Worm (Caenorhabditis elegans) whole organism, L1 larva: Measurements from ENCODE around the gene utp-20.

Experiments
- C04F5.9 ChIP-seq: sonication (generic microtip); optimal IDR thresholded peaks from 2 replicates; lab custom pipeline; 2016; ENCODE audit warnings: missing genetic modification characterization, missing compliant biosample characterization
- C16A3.4 ChIP-seq: fragments of 150-350 bp; optimal IDR thresholded peaks from 2 replicates; lab custom pipeline; 2014; ENCODE audit warnings: missing biosample characterization, missing genetic modification characterization
- C34B4.2 ChIP-seq: sonication (generic microtip); optimal IDR thresholded peaks from 2 replicates; lab custom pipeline; 2017; ENCODE audit warnings: mild to moderate bottlenecking, missing genetic modification characterization, missing compliant biosample characterization
- alr-1 ChIP-seq: fragments of 200-800 bp; sonication (Bioruptor generic); optimal IDR thresholded peaks from 2 replicates; lab custom pipeline; 2018; ENCODE audit warnings: borderline replicate concordance, mild to moderate bottlenecking, missing genetic modification characterization, missing compliant biosample characterization
- ama-1 ChIP-seq: fragments of 150-350 bp; optimal IDR thresholded peaks from 2 replicates; lab custom pipeline; 2014
- ceh-63 ChIP-seq: fragments of 200-800 bp; sonication (Bioruptor generic); optimal IDR thresholded peaks from 2 replicates; lab custom pipeline; 2018; ENCODE audit warnings: mild to moderate bottlenecking, missing genetic modification characterization, missing compliant biosample characterization
- ceh-82 ChIP-seq, 3 experiments: fragments of 150-350 bp in 1 of 3; sonication (generic microtip) in 2 of 3; optimal IDR thresholded peaks; 2 replicates each; lab custom pipeline; 2014 to 2017; ENCODE audit warnings: missing biosample characterization in 3 of 3, missing genetic modification characterization in 3 of 3
- ces-1 ChIP-seq: fragments of 150-350 bp; optimal IDR thresholded peaks from 2 replicates; lab custom pipeline; 2014; ENCODE audit warnings: missing biosample characterization, missing genetic modification reagents, missing genetic modification characterization
- dpl-1 ChIP-seq, 3 experiments: fragments of 150-350 bp in 2 of 3; sonication (generic microtip) in 1 of 3; optimal IDR thresholded peaks; 2 replicates each; lab custom pipeline; 2014 to 2017; ENCODE audit warnings: missing biosample characterization in 3 of 3, missing genetic modification characterization in 3 of 3, missing genetic modification reagents in 3 of 3
- efl-1 ChIP-seq, 4 experiments: fragments of 150-350 bp; optimal IDR thresholded peaks in 3 of 4; peaks in 1 of 4; 1 replicate in 1 of 4; 2 replicates in 3 of 4; lab custom pipeline; 2014; ENCODE audit warnings: missing biosample characterization in 2 of 4, missing genetic modification characterization in 2 of 4, missing genetic modification reagents in 2 of 4
- egl-13 ChIP-seq: sonication (generic microtip); optimal IDR thresholded peaks from 2 replicates; lab custom pipeline; 2016; ENCODE audit warnings: missing genotype, missing genetic modification reagents, missing genetic modification characterization, missing compliant biosample characterization
- egl-27 ChIP-seq, 2 experiments: fragments of 150-350 bp in 1 of 2; sonication (generic microtip); optimal IDR thresholded peaks; 3 replicates each; lab custom pipeline; 2017 to 2018; ENCODE audit warnings: missing biosample characterization in 2 of 2, missing genetic modification characterization in 2 of 2, missing genetic modification reagents in 2 of 2
- elt-3 ChIP-seq, 6 experiments: fragments of 150-350 bp in 1 of 6; sonication (generic microtip); optimal IDR thresholded peaks; 2 replicates each; lab custom pipeline; 2017 to 2018; ENCODE audit warnings: missing biosample characterization in 6 of 6, missing genetic modification characterization in 6 of 6, inconsistent platforms in 1 of 6
- fkh-4 ChIP-seq: sonication (generic microtip); optimal IDR thresholded peaks from 2 replicates; lab custom pipeline; 2016; ENCODE audit warnings: missing compliant biosample characterization, missing genetic modification characterization, borderline replicate concordance
- fkh-8 ChIP-seq: sonication (generic microtip); optimal IDR thresholded peaks from 2 replicates; lab custom pipeline; 2016; ENCODE audit warnings: mild to moderate bottlenecking, missing genetic modification characterization, missing compliant biosample characterization
- grh-1 ChIP-seq: fragments of 200-800 bp; sonication (Bioruptor generic); IDR thresholded peaks from 2 replicates; pipeline ENCODE4 v1.3.6; 2022; ENCODE audit warnings: missing genetic modification reagents, missing genetic modification characterization, missing compliant biosample characterization
- hlh-4 ChIP-seq: sonication (generic microtip); optimal IDR thresholded peaks from 2 replicates; lab custom pipeline; 2016; ENCODE audit warnings: mild to moderate bottlenecking, missing genetic modification characterization, missing compliant biosample characterization
- hpl-2 ChIP-seq: fragments of 150-350 bp; optimal IDR thresholded peaks from 2 replicates; lab custom pipeline; 2014; ENCODE audit warnings: missing biosample characterization, missing genetic modification reagents, missing genetic modification characterization
- irx-1 ChIP-seq: sonication (generic microtip); optimal IDR thresholded peaks from 2 replicates; lab custom pipeline; 2016; ENCODE audit warnings: missing genetic modification characterization, missing compliant biosample characterization
- isw-1 ChIP-seq: fragments of 200-800 bp; sonication (Bioruptor generic); IDR thresholded peaks from 2 replicates; pipeline ENCODE4 v1.3.6; 2022; ENCODE audit warnings: missing genetic modification characterization, missing compliant biosample characterization
- lin-13 ChIP-seq: fragments of 150-350 bp; optimal IDR thresholded peaks from 2 replicates; lab custom pipeline; 2014; ENCODE audit warnings: missing biosample characterization, missing genetic modification reagents, missing genetic modification characterization
- lin-14 ChIP-seq: fragments of 200-800 bp; sonication (Bioruptor generic); optimal IDR thresholded peaks from 2 replicates; lab custom pipeline; 2018; ENCODE audit warnings: mild to moderate bottlenecking, missing genetic modification characterization, moderate library complexity, missing compliant biosample characterization
- lin-35 ChIP-seq, 2 experiments: fragments of 150-350 bp; optimal IDR thresholded peaks; 2 replicates each; lab custom pipeline; 2014; ENCODE audit warnings: missing biosample characterization in 2 of 2, missing genetic modification characterization in 2 of 2, missing genetic modification reagents in 2 of 2
- lir-3 ChIP-seq: sonication (generic microtip); optimal IDR thresholded peaks from 2 replicates; lab custom pipeline; 2016; ENCODE audit warnings: mild to moderate bottlenecking, missing genetic modification characterization, moderate library complexity, missing compliant biosample characterization; ENCODE audit not compliant: poor library complexity
- mab-9 ChIP-seq: fragments of 200-800 bp; sonication (Bioruptor generic); IDR thresholded peaks from 2 replicates; pipeline ENCODE4 v1.3.6; 2022; ENCODE audit warnings: missing genetic modification reagents, missing genetic modification characterization, missing compliant biosample characterization
- mef-2 ChIP-seq: fragments of 150-350 bp; optimal IDR thresholded peaks from 2 replicates; lab custom pipeline; 2014; ENCODE audit warnings: missing biosample characterization, missing genetic modification characterization
- nhr-12 ChIP-seq: sonication (generic microtip); optimal IDR thresholded peaks from 2 replicates; lab custom pipeline; 2017; ENCODE audit warnings: missing biosample characterization, missing genetic modification characterization
- nhr-47 ChIP-seq: sonication (generic microtip); optimal IDR thresholded peaks from 2 replicates; lab custom pipeline; 2016; ENCODE audit warnings: mild to moderate bottlenecking, missing genetic modification characterization, moderate library complexity, missing compliant biosample characterization
- nhr-76 ChIP-seq: sonication (generic microtip); optimal IDR thresholded peaks from 2 replicates; lab custom pipeline; 2017; ENCODE audit warnings: missing biosample characterization, missing genetic modification characterization
- pag-3 ChIP-seq: sonication (generic microtip); optimal IDR thresholded peaks from 2 replicates; lab custom pipeline; 2017; ENCODE audit warnings: missing genetic modification characterization, mild to moderate bottlenecking, missing compliant biosample characterization, antibody characterized with exemption, borderline replicate concordance; ENCODE audit not compliant: insufficient read depth
- pax-3 ChIP-seq: fragments of 200-800 bp; sonication (Bioruptor generic); optimal IDR thresholded peaks from 2 replicates; lab custom pipeline; 2018; ENCODE audit warnings: mild to moderate bottlenecking, missing genetic modification characterization, moderate library complexity, missing compliant biosample characterization
- swsn-7 ChIP-seq: sonication (generic microtip); optimal IDR thresholded peaks from 2 replicates; lab custom pipeline; 2016; ENCODE audit warnings: missing genetic modification characterization, missing compliant biosample characterization
- tbx-2 ChIP-seq: sonication (generic microtip); optimal IDR thresholded peaks from 2 replicates; lab custom pipeline; 2016; ENCODE audit warnings: missing genetic modification characterization, missing compliant biosample characterization
- unc-62 ChIP-seq: fragments of 150-350 bp; optimal IDR thresholded peaks from 2 replicates; lab custom pipeline; 2014; ENCODE audit warnings: missing biosample characterization, missing genetic modification reagents, missing genetic modification characterization
- unc-86 ChIP-seq: sonication (generic microtip); optimal IDR thresholded peaks from 2 replicates; lab custom pipeline; 2016; ENCODE audit warnings: missing genetic modification characterization, missing compliant biosample characterization
- unc-98 ChIP-seq: fragments of 200-800 bp; sonication (Bioruptor generic); IDR thresholded peaks from 2 replicates; pipeline ENCODE4 v1.3.6; 2022; ENCODE audit warnings: missing genetic modification characterization, missing compliant biosample characterization
- vab-15 ChIP-seq: sonication (generic microtip); optimal IDR thresholded peaks from 2 replicates; lab custom pipeline; 2017; ENCODE audit warnings: missing genotype, mild to moderate bottlenecking, missing genetic modification characterization, missing compliant biosample characterization
- zag-1 ChIP-seq: fragments of 150-350 bp; optimal IDR thresholded peaks from 2 replicates; lab custom pipeline; 2014; ENCODE audit warnings: missing biosample characterization, missing genetic modification characterization

Gene utp-20

ce11 chrII:6544842-6545410 lies 8.8 kb downstream of the utp-20 start, which contains the start of gene lron-15:
Gene lron-15, minus strand, starts transcription at chrII:6544892.
- no peak for TF ChIP-seq swsn-7
- TF ChIP-seq pag-3 (tag; lab: Kevin White, UChicago), result no peak
- TF ChIP-seq nhr-47 (tag; lab: Kevin White, UChicago), result no peak
- TF ChIP-seq ceh-63 (GFP tag; lab: Kevin White, UChicago), result no peak
- no peak for TF ChIP-seq tbx-2 (tag; lab: Kevin White, UChicago)
- TF ChIP-seq lin-14 (GFP tag; lab: Kevin White, UChicago), result peak; percentile 19

ce11 chrII:6554677-6555076 lies 18.5 kb downstream of the utp-20 start, which contains the start of gene wrn-1:
Gene wrn-1, plus strand, starts transcription at chrII:6554977.
- no peak for TF ChIP-seq lir-3 (tag; lab: Kevin White, UChicago)
- no peak for TF ChIP-seq irx-1 (tag; lab: Kevin White, UChicago)
- TF ChIP-seq ces-1 (GFP tag; lab: Kevin White, UChicago), result no peak
- TF ChIP-seq fkh-8 (tag; lab: Kevin White, UChicago), result no peak
- TF ChIP-seq fkh-4 (tag; lab: Kevin White, UChicago), result no peak
- TF ChIP-seq unc-98, result no peak
- no peak for TF ChIP-seq pax-3 (tag; lab: Kevin White, UChicago)
- no peak for TF ChIP-seq efl-1 (optimal IDR thresholded peaks at IDR 0.05; lab: Kevin White, UChicago)
- no peak for TF ChIP-seq efl-1 (GFP tag; optimal IDR thresholded peaks at IDR 0.05 in 1 of 2; lab: Kevin White, UChicago)
- no peak for TF ChIP-seq grh-1
- TF ChIP-seq mef-2 (tag; lab: Kevin White, UChicago), result no peak
- no peak for TF ChIP-seq alr-1
- no peak for TF ChIP-seq ceh-63 (GFP tag; lab: Kevin White, UChicago)
- TF ChIP-seq lin-35 (GFP tag; optimal IDR thresholded peaks at IDR 0.05; lab: Kevin White, UChicago), result no peak
- no peak for TF ChIP-seq hlh-4 (tag; lab: Kevin White, UChicago)
- TF ChIP-seq nhr-76 (tag; lab: Kevin White, UChicago), result no peak
- no peak for TF ChIP-seq vab-15 (tag; lab: Kevin White, UChicago)
- no peak for TF ChIP-seq C04F5.9 (tag; lab: Kevin White, UChicago)

- TF ChIP-seq hpl-2 (no peak), efl-1 (optimal IDR thresholded peaks at IDR 0.05; lab: Kevin White, UChicago) (no peak), efl-1 (GFP tag; optimal IDR thresholded peaks at IDR 0.05 in 1 of 2; lab: Kevin White, UChicago) (peak in 1 of 2 experiments; percentile 14), C16A3.4 (tag; lab: Kevin White, UChicago) (no peak), lin-35 (GFP tag; optimal IDR thresholded peaks at IDR 0.05; lab: Kevin White, UChicago) (peak in 1 of 2 experiments; percentile 19), ceh-82 (tag; optimal IDR thresholded peaks at IDR 0.05; lab: Kevin White, UChicago) (no peak), egl-27 (tag; optimal IDR thresholded peaks at IDR 0.05; lab: Kevin White, UChicago) (no peak), ama-1 (lab: Kevin White, UChicago) (peak; percentile 64), isw-1 (no peak), egl-13 (tag; lab: Kevin White, UChicago) (no peak), nhr-12 (tag; lab: Kevin White, UChicago) (no peak), unc-62 (GFP tag; lab: Kevin White, UChicago) (no peak), dpl-1 (GFP tag; optimal IDR thresholded peaks at IDR 0.05; lab: Kevin White, UChicago) (no peak), unc-86 (no peak), mab-9 (GFP tag; lab: Robert Waterston, UW) (no peak), pax-3 (tag; lab: Kevin White, UChicago) (no peak)
These were observed 22.7 kb downstream of the utp-20 start for ce11 chrII:6558887-6559286.

ce11 chrII:6560291-6560690 lies 24.1 kb downstream of the utp-20 start:
- TF ChIP-seq elt-3 (tag; optimal IDR thresholded peaks at IDR 0.05; lab: Kevin White, UChicago), result no peak
- TF ChIP-seq C34B4.2, result no peak
- TF ChIP-seq lin-13 (GFP tag; lab: Kevin White, UChicago), result no peak
- no peak for TF ChIP-seq hlh-4 (tag; lab: Kevin White, UChicago)
- no peak for TF ChIP-seq zag-1
